Worm (Caenorhabditis elegans) whole organism, L1 larva: ENCODE data around the gene F53A9.7.

ENCODE experiments used
- dpl-1 ChIP-seq, 3 experiments: fragments of 150-350 bp in 2 of 3; sonication (generic microtip) in 1 of 3; optimal IDR thresholded peaks; 2 replicates each; lab custom pipeline; 2014 to 2017; ENCODE audit warnings: missing biosample characterization in 3 of 3, missing genetic modification characterization in 3 of 3, missing genetic modification reagents in 3 of 3
- egl-27 ChIP-seq, 2 experiments: fragments of 150-350 bp in 1 of 2; sonication (generic microtip); optimal IDR thresholded peaks; 3 replicates each; lab custom pipeline; 2017 to 2018; ENCODE audit warnings: missing biosample characterization in 2 of 2, missing genetic modification characterization in 2 of 2, missing genetic modification reagents in 2 of 2
- fkh-10 ChIP-seq: sonication (generic microtip); optimal IDR thresholded peaks from 2 replicates; lab custom pipeline; 2017; ENCODE audit warnings: missing biosample characterization, missing genetic modification reagents, missing genetic modification characterization
- mdl-1 ChIP-seq, 2 experiments: fragments of 150-350 bp; optimal IDR thresholded peaks; 2 replicates each; lab custom pipeline; 2014 to 2017; ENCODE audit warnings: missing biosample characterization in 2 of 2, missing genetic modification characterization in 2 of 2, inconsistent platforms in 1 of 2
- pag-3 ChIP-seq: sonication (generic microtip); optimal IDR thresholded peaks from 2 replicates; lab custom pipeline; 2017; ENCODE audit warnings: missing genetic modification characterization, mild to moderate bottlenecking, missing compliant biosample characterization, antibody characterized with exemption, borderline replicate concordance; ENCODE audit not compliant: insufficient read depth
- rnt-1 ChIP-seq: sonication (generic microtip); optimal IDR thresholded peaks from 2 replicates; lab custom pipeline; 2016; ENCODE audit warnings: mild to moderate bottlenecking, missing genetic modification characterization, moderate library complexity, missing compliant biosample characterization
- skn-1 ChIP-seq: fragments of 150-350 bp; optimal IDR thresholded peaks from 2 replicates; lab custom pipeline; 2014; ENCODE audit warnings: missing biosample characterization, missing genetic modification characterization
- unc-62 ChIP-seq: fragments of 150-350 bp; optimal IDR thresholded peaks from 2 replicates; lab custom pipeline; 2014; ENCODE audit warnings: missing biosample characterization, missing genetic modification reagents, missing genetic modification characterization

- TF ChIP-seq dpl-1 (GFP tag; optimal IDR thresholded peaks at IDR 0.05; lab: Kevin White, UChicago) (peak in 2 of 3 experiments; percentile 14 to 39), fkh-10 (no peak), skn-1 (tag; lab: Kevin White, UChicago) (no peak), unc-62 (GFP tag; lab: Kevin White, UChicago) (no peak), mdl-1 (tag; optimal IDR thresholded peaks at IDR 0.05; lab: Kevin White, UChicago) (peak in 1 of 2 experiments; percentile 88), egl-27 (tag; optimal IDR thresholded peaks at IDR 0.05; lab: Kevin White, UChicago) (no peak), rnt-1 (tag; lab: Kevin White, UChicago) (no peak), pag-3 (tag; lab: Kevin White, UChicago) (peak; percentile 24)
Measured at ce11 chrX:8674514-8674913, 42.2 kb downstream of the F53A9.7 start.
